Worm (Caenorhabditis elegans) whole organism, L3 larva: ENCODE measurements around the gene cyp-34A6.

Experiments
- R02D3.7 ChIP-seq: fragments of 150-350 bp; optimal IDR thresholded peaks from 2 replicates; lab custom pipeline; 2014; ENCODE audit warnings: missing biosample characterization, missing genetic modification characterization
- ZK546.5 ChIP-seq: sonication (generic microtip); optimal IDR thresholded peaks from 2 replicates; lab custom pipeline; 2017; ENCODE audit warnings: missing biosample characterization, missing genetic modification characterization
- aly-2 ChIP-seq: fragments of 150-350 bp; optimal IDR thresholded peaks from 2 replicates; lab custom pipeline; 2014; ENCODE audit warnings: missing biosample characterization, missing genetic modification characterization
- ama-1 ChIP-seq: fragments of 150-350 bp; optimal IDR thresholded peaks from 2 replicates; lab custom pipeline; 2018
- ceh-16 ChIP-seq: sonication (generic microtip); optimal IDR thresholded peaks from 2 replicates; lab custom pipeline; 2017; ENCODE audit warnings: missing biosample characterization, missing genetic modification characterization
- ceh-28 ChIP-seq: fragments of 150-350 bp; optimal IDR thresholded peaks from 2 replicates; lab custom pipeline; 2014; ENCODE audit warnings: missing biosample characterization, missing genetic modification reagents, missing genetic modification characterization
- ceh-82 ChIP-seq: fragments of 150-350 bp; optimal IDR thresholded peaks from 2 replicates; lab custom pipeline; 2014; ENCODE audit warnings: missing biosample characterization, missing genetic modification characterization
- egl-27 ChIP-seq: sonication (generic microtip); optimal IDR thresholded peaks from 4 replicates; lab custom pipeline; 2017; ENCODE audit warnings: missing biosample characterization, missing genetic modification reagents, missing genetic modification characterization
- elt-1 ChIP-seq: fragments of 150-350 bp; optimal IDR thresholded peaks from 2 replicates; lab custom pipeline; 2014; ENCODE audit warnings: missing biosample characterization, missing genetic modification characterization
- elt-3 ChIP-seq, 3 experiments: fragments of 150-350 bp in 1 of 3; sonication (generic microtip) in 2 of 3; optimal IDR thresholded peaks; 2 replicates in 2 of 3; 4 replicates in 1 of 3; lab custom pipeline; 2014 to 2017; ENCODE audit warnings: missing biosample characterization in 3 of 3, missing genetic modification characterization in 3 of 3
- eor-1 ChIP-seq, 2 experiments: fragments of 150-350 bp; optimal IDR thresholded peaks; 2 replicates each; lab custom pipeline; 2014 to 2018; ENCODE audit warnings: missing biosample characterization in 2 of 2, missing genetic modification characterization in 2 of 2
- fkh-10 ChIP-seq: sonication (generic microtip); optimal IDR thresholded peaks from 2 replicates; lab custom pipeline; 2017; ENCODE audit warnings: missing biosample characterization, missing genetic modification reagents, missing genetic modification characterization
- fkh-2 ChIP-seq: fragments of 150-350 bp; optimal IDR thresholded peaks from 2 replicates; lab custom pipeline; 2014; ENCODE audit warnings: missing biosample characterization, missing genetic modification reagents, missing genetic modification characterization
- hmg-11 ChIP-seq: sonication (generic microtip); optimal IDR thresholded peaks from 2 replicates; lab custom pipeline; 2016; ENCODE audit warnings: missing genetic modification characterization, missing compliant biosample characterization
- jun-1 ChIP-seq: fragments of 150-350 bp; optimal IDR thresholded peaks from 2 replicates; lab custom pipeline; 2014; ENCODE audit warnings: missing biosample characterization, missing genetic modification reagents, missing genetic modification characterization
- lin-15B ChIP-seq: fragments of 150-350 bp; optimal IDR thresholded peaks from 2 replicates; lab custom pipeline; 2014; ENCODE audit warnings: missing biosample characterization, missing genetic modification characterization
- lin-39 ChIP-seq: fragments of 150-350 bp; optimal IDR thresholded peaks from 2 replicates; lab custom pipeline; 2018; ENCODE audit warnings: missing biosample characterization, missing genetic modification reagents, missing genetic modification characterization
- mml-1 ChIP-seq: fragments of 150-350 bp; sonication (generic microtip); optimal IDR thresholded peaks from 3 replicates; lab custom pipeline; 2014; ENCODE audit warnings: missing biosample characterization, missing genetic modification characterization
- nhr-12 ChIP-seq: fragments of 150-350 bp; optimal IDR thresholded peaks from 2 replicates; lab custom pipeline; 2014; ENCODE audit warnings: missing biosample characterization, missing genetic modification characterization
- nhr-23 ChIP-seq: fragments of 150-350 bp; optimal IDR thresholded peaks from 2 replicates; lab custom pipeline; 2014; ENCODE audit warnings: missing biosample characterization, missing genetic modification reagents, missing genetic modification characterization
- nhr-237 ChIP-seq: fragments of 150-350 bp; optimal IDR thresholded peaks from 2 replicates; lab custom pipeline; 2014; ENCODE audit warnings: missing biosample characterization, missing genetic modification characterization
- nhr-76 ChIP-seq: fragments of 150-350 bp; sonication (generic microtip); optimal IDR thresholded peaks from 5 replicates; lab custom pipeline; 2014; ENCODE audit warnings: missing biosample characterization, missing genetic modification characterization
- nhr-77 ChIP-seq: fragments of 150-350 bp; optimal IDR thresholded peaks from 2 replicates; lab custom pipeline; 2014; ENCODE audit warnings: missing biosample characterization, missing genetic modification characterization
- pha-4 ChIP-seq: fragments of 150-350 bp; optimal IDR thresholded peaks from 2 replicates; lab custom pipeline; 2014; ENCODE audit warnings: missing biosample characterization, missing genetic modification reagents, missing genetic modification characterization
- pqm-1 ChIP-seq: fragments of 150-350 bp; optimal IDR thresholded peaks from 2 replicates; lab custom pipeline; 2017; ENCODE audit warnings: missing biosample characterization, missing genetic modification characterization, inconsistent platforms
- sea-2 ChIP-seq: fragments of 150-350 bp; sonication (generic microtip); optimal IDR thresholded peaks from 4 replicates; lab custom pipeline; 2014; ENCODE audit warnings: missing biosample characterization, missing genetic modification reagents, missing genetic modification characterization
- skn-1 ChIP-seq: fragments of 150-350 bp; optimal IDR thresholded peaks from 2 replicates; lab custom pipeline; 2014; ENCODE audit warnings: missing biosample characterization, missing genetic modification characterization
- snpc-4 ChIP-seq: fragments of 150-350 bp; optimal IDR thresholded peaks from 2 replicates; lab custom pipeline; 2014; ENCODE audit warnings: missing biosample characterization, missing genetic modification characterization
- tbx-2 ChIP-seq: sonication (generic microtip); optimal IDR thresholded peaks from 2 replicates; lab custom pipeline; 2016; ENCODE audit warnings: mild to moderate bottlenecking, missing genetic modification characterization, missing compliant biosample characterization
- unc-39 ChIP-seq: sonication (generic microtip); optimal IDR thresholded peaks from 4 replicates; lab custom pipeline; 2017; ENCODE audit warnings: missing biosample characterization, missing genetic modification characterization
- unc-62 ChIP-seq: fragments of 150-350 bp; sonication (generic microtip); optimal IDR thresholded peaks from 4 replicates; lab custom pipeline; 2014; ENCODE audit warnings: missing biosample characterization, missing genetic modification reagents, missing genetic modification characterization
- zag-1 ChIP-seq: fragments of 150-350 bp; optimal IDR thresholded peaks from 2 replicates; lab custom pipeline; 2014; ENCODE audit warnings: missing biosample characterization, missing genetic modification characterization

The cyp-34A6 gene

DNA sequence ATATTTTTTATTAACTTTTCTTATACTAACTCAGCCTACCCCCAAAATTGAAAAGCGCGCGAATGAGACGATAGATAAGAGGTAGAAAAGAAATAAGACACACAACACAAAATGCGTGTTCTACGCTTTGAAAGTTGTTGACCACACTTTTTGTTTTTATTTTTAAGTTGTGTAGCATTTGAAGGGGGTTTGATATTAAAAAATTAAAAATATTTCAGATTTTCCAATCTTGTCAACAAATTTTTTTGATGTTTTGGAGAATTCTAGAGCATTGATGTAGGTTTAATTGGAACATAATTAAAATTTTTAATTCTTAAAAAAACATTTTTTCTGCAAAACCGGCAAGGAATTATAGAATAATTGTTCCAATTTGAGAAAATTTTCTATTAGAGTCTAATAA is at the start of gene cyp-34A6:
TSS of gene cyp-34A6 (minus strand) at position 101 of the 400 bp plus-strand sequence.
- no peak for TF ChIP-seq lin-39
- TF ChIP-seq ZK546.5 = no peak
- no peak for TF ChIP-seq elt-1 (tag; lab: Kevin White, UChicago)
- TF ChIP-seq unc-39 (tag; lab: Kevin White, UChicago) = no peak
- TF ChIP-seq nhr-23 (tag; lab: Kevin White, UChicago) = no peak
- peak; percentile 17 for TF ChIP-seq pha-4 (tag; lab: Kevin White, UChicago)
- TF ChIP-seq nhr-12 (tag; lab: Kevin White, UChicago) = no peak

DNA sequence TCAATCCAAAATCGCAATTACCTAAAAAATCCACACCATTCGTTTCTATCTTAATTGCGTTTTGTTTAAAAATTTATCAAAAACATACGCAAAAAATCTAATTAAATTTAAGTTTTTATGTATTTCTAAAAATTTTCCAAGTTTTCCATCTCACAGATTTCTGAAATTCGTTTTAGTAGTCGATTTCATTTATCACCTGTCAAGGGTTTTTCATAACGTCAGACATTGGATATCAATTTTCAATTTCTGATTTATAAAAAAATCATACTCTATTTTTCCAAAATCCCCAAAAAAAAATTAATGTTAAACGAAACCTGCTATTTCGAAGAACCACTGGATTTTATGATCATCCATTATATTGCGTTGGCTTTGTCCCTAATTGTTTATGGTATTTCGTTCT is 49.0 kb upstream of the cyp-34A6 start, which contains the start of gene srh-4:
TSS of gene srh-4 (plus strand) at position 301 of the 400 bp plus-strand sequence.
- TF ChIP-seq mml-1 (tag; lab: Kevin White, UChicago) = no peak
- TF ChIP-seq sea-2 (GFP tag; lab: Kevin White, UChicago) = no peak
- no peak for TF ChIP-seq hmg-11 (tag; lab: Kevin White, UChicago)
- no peak for TF ChIP-seq unc-62 (GFP tag; lab: Kevin White, UChicago)
- no peak for TF ChIP-seq ama-1

DNA sequence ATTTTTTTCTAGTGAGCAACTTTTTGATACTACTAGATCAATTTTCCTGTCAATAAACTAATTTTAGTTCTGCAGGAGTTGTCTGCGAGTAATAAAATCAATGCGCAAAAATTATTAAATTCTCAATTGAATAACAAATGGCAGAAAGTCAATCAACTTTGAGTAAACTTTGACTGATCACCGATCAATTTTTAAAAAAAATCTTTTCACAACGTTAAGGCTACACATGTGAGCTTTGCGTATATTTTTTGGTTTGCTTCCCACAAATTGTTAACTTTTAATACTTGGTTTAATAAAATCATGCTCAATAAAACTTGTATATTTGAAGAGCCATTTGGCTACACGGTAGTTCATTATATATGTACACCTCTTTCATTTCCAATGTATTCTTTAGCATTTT is 46.8 kb upstream of the cyp-34A6 start, which contains the start of gene srh-7:
TSS of gene srh-7 (plus strand) at position 301 of the 400 bp plus-strand sequence.
- no peak for TF ChIP-seq eor-1 (tag; optimal IDR thresholded peaks at IDR 0.05; lab: Kevin White, UChicago)
- TF ChIP-seq zag-1 (tag; lab: Kevin White, UChicago) = no peak
- TF ChIP-seq fkh-10 (GFP tag; lab: Kevin White, UChicago) = no peak
- TF ChIP-seq ama-1 = no peak
- TF ChIP-seq elt-1 (tag; lab: Kevin White, UChicago) = no peak
- TF ChIP-seq jun-1 (tag; lab: Kevin White, UChicago) = no peak
- no peak for TF ChIP-seq hmg-11 (tag; lab: Kevin White, UChicago)
- TF ChIP-seq, all 47 proteins: peak for 0

DNA sequence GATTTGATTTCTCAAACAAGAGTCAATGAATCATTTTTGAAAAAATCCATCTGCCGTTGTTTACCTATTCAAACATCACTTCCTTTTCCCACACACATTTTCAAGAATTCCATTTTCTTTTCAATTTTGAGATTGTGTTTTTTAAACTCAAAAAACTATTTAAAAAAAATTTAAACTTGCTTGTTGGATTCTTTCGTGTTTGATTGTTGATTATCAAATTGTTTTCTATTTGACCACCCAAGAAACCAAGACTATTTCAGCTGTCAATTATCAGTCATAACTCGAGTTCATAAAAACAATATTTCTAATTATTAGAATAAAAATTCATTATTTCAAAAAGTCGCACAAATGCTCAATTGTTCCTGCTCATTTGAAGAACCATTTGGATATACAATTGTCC is 44.1 kb upstream of the cyp-34A6 start, which contains the start of gene srh-8:
TSS of gene srh-8 (plus strand) at position 301 of the 400 bp plus-strand sequence.
- TF ChIP-seq R02D3.7 = no peak
- TF ChIP-seq ceh-28 (tag; lab: Kevin White, UChicago) = no peak
- no peak for TF ChIP-seq lin-15B
- no peak for TF ChIP-seq nhr-12 (tag; lab: Kevin White, UChicago)
- TF ChIP-seq fkh-2 = no peak
- TF ChIP-seq snpc-4 (tag; lab: Kevin White, UChicago) = no peak
- no peak for TF ChIP-seq tbx-2 (tag; lab: Kevin White, UChicago)
- no peak for TF ChIP-seq unc-62 (GFP tag; lab: Kevin White, UChicago)
- no peak for TF ChIP-seq ceh-82 (tag; lab: Kevin White, UChicago)
- TF ChIP-seq nhr-77 (tag; lab: Kevin White, UChicago) = no peak

DNA sequence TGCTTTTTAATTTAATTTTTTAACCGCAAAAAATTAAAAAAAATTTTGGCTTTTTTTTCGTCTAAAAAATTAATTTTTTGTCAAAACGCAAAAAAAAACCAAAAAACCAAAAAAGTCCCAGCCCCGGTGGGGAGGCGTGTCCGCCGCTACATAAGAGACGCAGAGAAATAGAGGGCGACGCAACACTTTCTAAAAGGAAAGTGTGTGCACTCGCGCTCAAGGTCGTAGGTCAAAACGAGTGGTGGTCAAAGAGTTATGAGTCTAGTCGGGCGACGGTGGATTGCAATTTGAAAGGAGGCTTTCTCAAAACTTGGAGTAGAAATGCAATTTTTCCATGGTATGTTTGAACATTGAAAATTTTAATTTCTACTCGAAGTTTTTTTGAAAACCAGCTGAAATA is 43.4 kb upstream of the cyp-34A6 start:
- TF ChIP-seq lin-39 (no peak), ceh-16 (tag; lab: Kevin White, UChicago) (no peak), unc-62 (GFP tag; lab: Kevin White, UChicago) (no peak), fkh-10 (GFP tag; lab: Kevin White, UChicago) (no peak), aly-2 (tag; lab: Kevin White, UChicago) (no peak), eor-1 (tag; optimal IDR thresholded peaks at IDR 0.05; lab: Kevin White, UChicago) (no peak), egl-27 (tag; lab: Kevin White, UChicago) (no peak), ceh-82 (tag; lab: Kevin White, UChicago) (no peak), nhr-76 (tag; lab: Kevin White, UChicago) (no peak), lin-15B (no peak), elt-3 (tag; optimal IDR thresholded peaks at IDR 0.05; lab: Kevin White, UChicago) (no peak), nhr-77 (tag; lab: Kevin White, UChicago) (no peak), skn-1 (tag; lab: Kevin White, UChicago) (no peak), R02D3.7 (no peak)
- TF ChIP-seq, all 47 proteins: peak for 0

DNA sequence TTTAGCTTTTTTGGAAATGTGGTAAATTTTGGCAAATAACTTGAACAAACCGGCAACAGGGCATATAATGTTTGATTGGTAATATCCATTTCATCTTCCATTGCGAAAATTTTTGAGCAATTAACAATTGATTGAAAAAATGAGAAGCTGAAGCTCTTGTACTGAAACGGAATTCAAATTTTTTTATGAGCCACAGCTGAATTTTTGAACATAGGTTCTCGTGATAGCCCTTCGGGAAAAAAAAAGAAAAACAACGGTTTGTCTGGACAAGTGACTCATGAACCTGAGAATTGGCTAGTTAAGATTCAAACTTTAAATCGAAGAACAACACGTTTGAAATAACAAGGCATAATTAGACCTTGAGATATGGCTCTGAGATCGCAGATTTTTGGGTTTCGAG is 34.7 kb upstream of the cyp-34A6 start, which contains the start of gene srx-62:
TSS of gene srx-62 (minus strand) at position 101 of the 400 bp plus-strand sequence.
- no peak for TF ChIP-seq nhr-237
- no peak for TF ChIP-seq pqm-1
- no peak for TF ChIP-seq pha-4 (tag; lab: Kevin White, UChicago)
- no peak for TF ChIP-seq sea-2 (GFP tag; lab: Kevin White, UChicago)
